Fruit fly (Drosophila melanogaster) whole organism: ENCODE results near the gene fz4.

Source experiments
- psq ChIP-seq: fragments of >200 bp; optimal IDR thresholded peaks from 2 replicates; lab custom pipeline; 2017
- usp ChIP-seq: fragments of >200 bp; optimal IDR thresholded peaks from 2 replicates; lab custom pipeline; 2017; ENCODE audit warnings: missing biosample characterization, missing genetic modification characterization, mixed read lengths

- no peak for TF ChIP-seq psq (lab: Kevin White, UChicago)
- TF ChIP-seq usp (GFP tag; lab: Kevin White, UChicago), result no peak
These were observed 31.6 kb upstream of the fz4 start for dm6 chrX:7141753-7142152.
